Fruit fly (Drosophila melanogaster) whole organism, embryonic: ENCODE results near the gene Nup98-96.
A peak's percentile ranks its signal among the peaks of the same experiment; 100 is the strongest.

Source experiments
- Adf1 ChIP-seq: fragments of 200-800 bp; sonication (Bioruptor generic); IDR thresholded peaks from 2 replicates; pipeline ENCODE4 v1.3.6; 2022; ENCODE audit warnings: missing biosample characterization, missing genetic modification characterization
- B-H2 ChIP-seq: fragments of 200-800 bp; sonication (Bioruptor generic); optimal IDR thresholded peaks from 2 replicates; lab custom pipeline; 2018; ENCODE audit warnings: missing biosample characterization, mild to moderate bottlenecking, missing genetic modification characterization
- BEAF-32 ChIP-seq: fragments of 200-800 bp; sonication (Bioruptor generic); optimal IDR thresholded peaks from 3 replicates; lab custom pipeline; 2017; ENCODE audit warnings: missing biosample characterization, missing genetic modification characterization, mild to moderate bottlenecking, moderate library complexity, missing genetic modification reagents
- CG10274 ChIP-seq: fragments of 200-800 bp; sonication (Bioruptor generic); optimal IDR thresholded peaks from 3 replicates; lab custom pipeline; 2017; ENCODE audit warnings: missing biosample characterization, mild to moderate bottlenecking, missing genetic modification characterization
- CG10431 ChIP-seq: fragments of 200-800 bp; sonication (Bioruptor generic); optimal IDR thresholded peaks from 3 replicates; lab custom pipeline; 2018; ENCODE audit warnings: missing biosample characterization, mild to moderate bottlenecking, missing genetic modification characterization
- CG10565 ChIP-seq: fragments of 200-800 bp; sonication (Bioruptor generic); optimal IDR thresholded peaks from 3 replicates; lab custom pipeline; 2016; ENCODE audit warnings: missing biosample characterization, mild to moderate bottlenecking, missing genetic modification characterization
- CG11695 ChIP-seq: fragments of 200-800 bp; sonication (Bioruptor generic); IDR thresholded peaks from 3 replicates; pipeline ENCODE4 v1.3.6; 2022; ENCODE audit warnings: missing biosample characterization, missing genetic modification characterization
- CG12155 ChIP-seq: fragments of 200-800 bp; sonication (Bioruptor generic); optimal IDR thresholded peaks from 3 replicates; lab custom pipeline; 2016; ENCODE audit warnings: missing biosample characterization, missing genetic modification characterization
- CG12236 ChIP-seq: fragments of 200-800 bp; sonication (Bioruptor generic); optimal IDR thresholded peaks from 2 replicates; lab custom pipeline; 2016; ENCODE audit warnings: missing biosample characterization, missing genetic modification characterization
- CG14710 ChIP-seq: fragments of 200-800 bp; sonication (Bioruptor generic); optimal IDR thresholded peaks from 3 replicates; lab custom pipeline; 2019; ENCODE audit warnings: missing biosample characterization, mild to moderate bottlenecking, missing genetic modification characterization, moderate library complexity
- CG15011 ChIP-seq: fragments of 200-800 bp; sonication (Bioruptor generic); optimal IDR thresholded peaks from 3 replicates; lab custom pipeline; 2018; ENCODE audit warnings: missing biosample characterization, mild to moderate bottlenecking, missing genetic modification characterization
- CG15696 ChIP-seq: fragments of 200-800 bp; sonication (Bioruptor generic); optimal IDR thresholded peaks from 2 replicates; lab custom pipeline; 2019; ENCODE audit warnings: missing biosample characterization, mild to moderate bottlenecking, missing genetic modification characterization, moderate library complexity
- CG16813 ChIP-seq: fragments of 200-800 bp; sonication (Bioruptor generic); IDR thresholded peaks from 3 replicates; pipeline ENCODE4 v1.3.6; 2022; ENCODE audit warnings: missing biosample characterization, missing genetic modification characterization; ENCODE audit not compliant: partially characterized antibody
- CG18619 ChIP-seq: fragments of 200-800 bp; sonication (Bioruptor generic); optimal IDR thresholded peaks from 3 replicates; lab custom pipeline; 2017; ENCODE audit warnings: missing biosample characterization, mild to moderate bottlenecking, missing genetic modification characterization
- CG2875 ChIP-seq: fragments of 200-800 bp; sonication (Bioruptor generic); optimal IDR thresholded peaks from 2 replicates; lab custom pipeline; 2017; ENCODE audit warnings: missing biosample characterization, mild to moderate bottlenecking, missing genetic modification characterization, missing genetic modification reagents
- CG30020 ChIP-seq: fragments of 200-800 bp; optimal IDR thresholded peaks from 2 replicates; lab custom pipeline; 2019; ENCODE audit warnings: missing biosample characterization, mild to moderate bottlenecking, missing genetic modification characterization, moderate library complexity
- CG34376 ChIP-seq: fragments of 200-800 bp; sonication (Bioruptor generic); optimal IDR thresholded peaks from 2 replicates; lab custom pipeline; 2018; ENCODE audit warnings: missing biosample characterization, mild to moderate bottlenecking, missing genetic modification characterization
- CG6254 ChIP-seq: fragments of 200-800 bp; sonication (Bioruptor generic); optimal IDR thresholded peaks from 3 replicates; lab custom pipeline; 2017; ENCODE audit warnings: mild to moderate bottlenecking, missing biosample characterization, missing genetic modification reagents, missing genetic modification characterization
- CG7556 ChIP-seq: fragments of 200-800 bp; sonication (Bioruptor generic); optimal IDR thresholded peaks from 2 replicates; lab custom pipeline; 2017; ENCODE audit warnings: missing biosample characterization, mild to moderate bottlenecking, missing genetic modification characterization
- CG7745 ChIP-seq: fragments of 200-800 bp; sonication (Bioruptor generic); optimal IDR thresholded peaks from 2 replicates; lab custom pipeline; 2018; ENCODE audit warnings: missing biosample characterization, mild to moderate bottlenecking, missing genetic modification characterization, moderate library complexity
- CG7786 ChIP-seq: fragments of 200-800 bp; sonication (Bioruptor generic); optimal IDR thresholded peaks from 2 replicates; lab custom pipeline; 2016; ENCODE audit warnings: missing biosample characterization, missing genetic modification characterization
- CG8478 ChIP-seq: fragments of >200 bp; optimal IDR thresholded peaks from 2 replicates; lab custom pipeline; 2018
- CG8924 ChIP-seq: fragments of 200-800 bp; optimal IDR thresholded peaks from 3 replicates; lab custom pipeline; 2019; ENCODE audit warnings: missing biosample characterization, mild to moderate bottlenecking, missing genetic modification characterization, moderate library complexity
- Dfd ChIP-seq, 2 experiments: fragments of >200 bp; optimal IDR thresholded peaks; 2 replicates each; lab custom pipeline; 2017; ENCODE audit warnings: missing biosample characterization in 2 of 2, missing genetic modification characterization in 2 of 2
- Dll ChIP-seq: fragments of 200-800 bp; sonication (Bioruptor generic); IDR thresholded peaks from 4 replicates; pipeline ENCODE4 v1.3.6; 2022; ENCODE audit warnings: missing biosample characterization, missing genetic modification characterization; ENCODE audit not compliant: partially characterized antibody
- Ets65A ChIP-seq: fragments of 200-800 bp; sonication (Bioruptor generic); peaks from one replicate; lab custom pipeline; 2016; ENCODE audit warnings: missing biosample characterization, missing genetic modification characterization
- Fer2 ChIP-seq: fragments of 200-800 bp; sonication (Bioruptor generic); optimal IDR thresholded peaks from 2 replicates; lab custom pipeline; 2018; ENCODE audit warnings: missing biosample characterization, mild to moderate bottlenecking, missing genetic modification characterization, moderate library complexity
- GATAe ChIP-seq: fragments of 200-800 bp; sonication (Bioruptor generic); conservative IDR thresholded peaks from 2 replicates; pipeline ENCODE4 v1.3.6; 2022; ENCODE audit warnings: missing biosample characterization, missing genetic modification characterization
- Hmx ChIP-seq: fragments of 200-800 bp; sonication (Bioruptor generic); optimal IDR thresholded peaks from 2 replicates; lab custom pipeline; 2016; ENCODE audit warnings: missing biosample characterization, missing genetic modification characterization
- Hsf ChIP-seq: fragments of 200-800 bp; sonication (Bioruptor generic); optimal IDR thresholded peaks from 3 replicates; lab custom pipeline; 2016; ENCODE audit warnings: missing biosample characterization, missing genetic modification characterization
- Jarid2 ChIP-seq: fragments of 200-800 bp; sonication (Bioruptor generic); optimal IDR thresholded peaks from 3 replicates; lab custom pipeline; 2017; ENCODE audit warnings: mild to moderate bottlenecking, missing biosample characterization, missing genetic modification reagents, missing genetic modification characterization
- Lhr ChIP-seq: fragments of 200-800 bp; sonication (Bioruptor generic); optimal IDR thresholded peaks from 3 replicates; lab custom pipeline; 2017; ENCODE audit warnings: mild to moderate bottlenecking, missing biosample characterization, missing genetic modification reagents, missing genetic modification characterization
- Lim3 ChIP-seq: fragments of 200-800 bp; sonication (Bioruptor generic); IDR thresholded peaks from 2 replicates; pipeline ENCODE4 v1.3.6; 2022; ENCODE audit warnings: missing biosample characterization, missing genetic modification characterization
- MBD-R2 ChIP-seq: fragments of 200-800 bp; sonication (Bioruptor generic); IDR thresholded peaks from 2 replicates; pipeline ENCODE4 v1.3.6; 2022; ENCODE audit warnings: missing biosample characterization, missing genetic modification characterization
- MTF-1 ChIP-seq: fragments of 200-800 bp; sonication (Bioruptor generic); optimal IDR thresholded peaks from 2 replicates; lab custom pipeline; 2018; ENCODE audit warnings: missing biosample characterization, mild to moderate bottlenecking, missing genetic modification characterization, borderline replicate concordance
- Ravus ChIP-seq: fragments of 200-800 bp; sonication (Bioruptor generic); IDR thresholded peaks from 2 replicates; pipeline ENCODE4 v1.3.6; 2022; ENCODE audit warnings: missing biosample characterization, missing genetic modification characterization
- YL-1 ChIP-seq: fragments of 200-800 bp; sonication (Bioruptor generic); optimal IDR thresholded peaks from 3 replicates; lab custom pipeline; 2017; ENCODE audit warnings: missing biosample characterization, mild to moderate bottlenecking, missing genetic modification characterization
- ase ChIP-seq: fragments of 200-800 bp; sonication (Bioruptor generic); IDR thresholded peaks from 3 replicates; pipeline ENCODE4 v1.3.6; 2022; ENCODE audit warnings: missing biosample characterization, missing genetic modification characterization
- crc ChIP-seq: fragments of 200-800 bp; sonication (Bioruptor generic); optimal IDR thresholded peaks from 2 replicates; lab custom pipeline; 2016; ENCODE audit warnings: missing biosample characterization, missing genetic modification characterization
- dysf ChIP-seq: fragments of 200-800 bp; sonication (Bioruptor generic); IDR thresholded peaks from 3 replicates; pipeline ENCODE4 v1.3.6; 2022; ENCODE audit warnings: missing biosample characterization, missing genetic modification characterization
- eve ChIP-seq, 2 experiments: fragments of >200 bp; optimal IDR thresholded peaks; 2 replicates each; lab custom pipeline; 2017; ENCODE audit warnings: missing biosample characterization in 2 of 2, missing genetic modification characterization in 2 of 2
- fd64A ChIP-seq: fragments of 200-800 bp; sonication (Bioruptor generic); optimal IDR thresholded peaks from 3 replicates; lab custom pipeline; 2018; ENCODE audit warnings: missing biosample characterization, mild to moderate bottlenecking, missing genetic modification characterization
- insv ChIP-seq, 2 experiments: fragments of 200-800 bp; sonication (Bioruptor generic); optimal IDR thresholded peaks; 3 replicates each; lab custom pipeline; 2016 to 2018; ENCODE audit warnings: missing biosample characterization in 2 of 2, missing genetic modification characterization in 2 of 2
- lilli ChIP-seq: fragments of 200-800 bp; sonication (Bioruptor generic); optimal IDR thresholded peaks from 3 replicates; lab custom pipeline; 2016; ENCODE audit warnings: missing biosample characterization, missing genetic modification characterization
- oc ChIP-seq: fragments of 200-800 bp; sonication (Bioruptor generic); optimal IDR thresholded peaks from 2 replicates; lab custom pipeline; 2018; ENCODE audit warnings: missing biosample characterization, mild to moderate bottlenecking, missing genetic modification characterization, moderate library complexity
- phol ChIP-seq: fragments of 200-800 bp; sonication (Bioruptor generic); optimal IDR thresholded peaks from 3 replicates; lab custom pipeline; 2018; ENCODE audit warnings: missing biosample characterization, mild to moderate bottlenecking, missing genetic modification characterization, moderate library complexity
- sens ChIP-seq: fragments of 200-800 bp; sonication (Bioruptor generic); peaks from one replicate; lab custom pipeline; 2016; ENCODE audit warnings: missing biosample characterization, missing genetic modification characterization
- sim ChIP-seq: fragments of 200-800 bp; sonication (Bioruptor generic); IDR thresholded peaks from 2 replicates; pipeline ENCODE4 v1.3.6; 2022; ENCODE audit warnings: missing biosample characterization, missing genetic modification characterization
- tna ChIP-seq: fragments of 200-800 bp; sonication (Bioruptor generic); IDR thresholded peaks from 2 replicates; pipeline ENCODE4 v1.3.6; 2022; ENCODE audit warnings: missing biosample characterization, missing genetic modification characterization; ENCODE audit not compliant: partially characterized antibody
- unc-4 ChIP-seq: fragments of 200-800 bp; sonication (Bioruptor generic); IDR thresholded peaks from 2 replicates; pipeline ENCODE4 v1.3.6; 2022; ENCODE audit warnings: missing biosample characterization, missing genetic modification characterization; ENCODE audit not compliant: partially characterized antibody
- z ChIP-seq: fragments of 200-800 bp; sonication (Bioruptor generic); IDR thresholded peaks from 3 replicates; pipeline ENCODE4 v1.3.6; 2022; ENCODE audit warnings: missing biosample characterization, missing genetic modification characterization

Gene Nup98-96

dm6 chr3R:23763015-23763414 lies 18.4 kb downstream of the Nup98-96 start, which contains the start of gene udt:
Gene udt, minus strand, starts transcription at chr3R:23763263.
- 0 out of 2 replicates have a peak, but pooled peaks have one; percentile 10 for TF ChIP-seq tna (GFP tag; lab: Robert Waterston, UW)
- TF ChIP-seq CG6254: no peak
- no peak for TF ChIP-seq GATAe (GFP tag; lab: Robert Waterston, UW)
- TF ChIP-seq dysf (GFP tag; lab: Robert Waterston, UW): no peak
- TF ChIP-seq CG12155 (GFP tag; lab: Kevin White, UChicago): peak; percentile 14
- TF ChIP-seq CG15696 (tag; lab: Kevin White, UChicago): no peak
- no peak for TF ChIP-seq z (GFP tag; lab: Robert Waterston, UW)
- TF ChIP-seq unc-4: no peak
- no peak for TF ChIP-seq Jarid2 (GFP tag; lab: Kevin White, UChicago)
- TF ChIP-seq CG10431 (GFP tag; lab: Kevin White, UChicago): no peak
- TF ChIP-seq CG7745 (tag; lab: Kevin White, UChicago): no peak
- no peak for TF ChIP-seq Dfd (GFP tag; optimal IDR thresholded peaks at IDR 0.05; lab: Kevin White, UChicago)
- TF ChIP-seq fd64A: no peak
- peak; percentile 1 for TF ChIP-seq Hsf (GFP tag; lab: Kevin White, UChicago)
- TF ChIP-seq eve (GFP tag; optimal IDR thresholded peaks at IDR 0.05; lab: Kevin White, UChicago): no peak
- no peak for TF ChIP-seq CG10274
- peak; percentile 44; the same call in 1 of the 4 replicates for TF ChIP-seq Dll
- TF ChIP-seq lilli (GFP tag; lab: Kevin White, UChicago): peak; percentile 13
- no peak for TF ChIP-seq CG8478 (lab: Kevin White, UChicago)
- TF ChIP-seq phol (tag; lab: Kevin White, UChicago): peak; percentile 20
- peak; percentile 20 for TF ChIP-seq BEAF-32 (GFP tag; lab: Kevin White, UChicago)
- TF ChIP-seq MTF-1 (GFP tag; lab: Kevin White, UChicago): no peak
- no peak for TF ChIP-seq Adf1 (GFP tag; lab: Robert Waterston, UW)
- TF ChIP-seq CG2875 (GFP tag; lab: Kevin White, UChicago): no peak
- TF ChIP-seq CG7556 (GFP tag; lab: Kevin White, UChicago): no peak
- TF ChIP-seq MBD-R2 (GFP tag; lab: Robert Waterston, UW): peak; percentile 32; the same call in 1 of the 2 replicates
- TF ChIP-seq CG15011 (GFP tag; lab: Kevin White, UChicago): no peak
- no peak for TF ChIP-seq CG30020 (tag; lab: Kevin White, UChicago)
- TF ChIP-seq Ravus: no peak
- TF ChIP-seq Hmx (GFP tag; lab: Kevin White, UChicago): no peak
- no peak for TF ChIP-seq CG8924 (tag; lab: Kevin White, UChicago)
- no peak for TF ChIP-seq Lhr (GFP tag; lab: Kevin White, UChicago)
- no peak for TF ChIP-seq Lim3 (GFP tag; lab: Robert Waterston, UW)
- no peak for TF ChIP-seq CG12236 (GFP tag; lab: Kevin White, UChicago)
- TF ChIP-seq Ets65A (GFP tag; lab: Kevin White, UChicago): no peak
- no peak for TF ChIP-seq sim (GFP tag; lab: Robert Waterston, UW)
- TF ChIP-seq Fer2: no peak
- TF ChIP-seq oc (tag; lab: Kevin White, UChicago): peak; percentile 51
- TF ChIP-seq B-H2: peak; percentile 23
- TF ChIP-seq crc: no peak
- peak; percentile 12 for TF ChIP-seq YL-1 (GFP tag; lab: Kevin White, UChicago)
- TF ChIP-seq sens (GFP tag; lab: Kevin White, UChicago): peak; percentile 80
- peak; percentile 26 for TF ChIP-seq CG14710 (tag; lab: Kevin White, UChicago)
- TF ChIP-seq CG18619 (GFP tag; lab: Kevin White, UChicago): no peak
- no peak for TF ChIP-seq ase
- no peak for TF ChIP-seq CG7786 (GFP tag; lab: Kevin White, UChicago)
- TF ChIP-seq insv (GFP tag; optimal IDR thresholded peaks at IDR 0.05; lab: Kevin White, UChicago): no peak
- TF ChIP-seq CG16813: no peak
- peak; percentile 4 for TF ChIP-seq CG34376
- no peak for TF ChIP-seq CG11695 (GFP tag; lab: Robert Waterston, UW)
- TF ChIP-seq CG10565: no peak
